Fruit fly (Drosophila melanogaster) whole organism, wandering third instar larva: ENCODE results near the gene Ip259.

Experiments
- Abd-B ChIP-seq: fragments of >200 bp; optimal IDR thresholded peaks from 2 replicates; lab custom pipeline; 2017; ENCODE audit warnings: missing biosample characterization, missing genetic modification characterization
- CG32264 ChIP-seq: fragments of 200-800 bp; sonication (Bioruptor generic); optimal IDR thresholded peaks from 2 replicates; lab custom pipeline; 2016; ENCODE audit warnings: missing biosample characterization, missing genetic modification characterization
- CG9705 ChIP-seq: fragments of 200-800 bp; sonication (Bioruptor generic); optimal IDR thresholded peaks from 2 replicates; lab custom pipeline; 2018; ENCODE audit warnings: missing biosample characterization, mild to moderate bottlenecking, missing genetic modification characterization
- CrebA ChIP-seq: fragments of 200-800 bp; sonication (Bioruptor generic); optimal IDR thresholded peaks from 2 replicates; lab custom pipeline; 2016; ENCODE audit warnings: missing biosample characterization, mild to moderate bottlenecking, missing genetic modification characterization, borderline replicate concordance
- Dfd ChIP-seq: fragments of >200 bp; optimal IDR thresholded peaks from 2 replicates; lab custom pipeline; 2017; ENCODE audit warnings: missing biosample characterization, missing genetic modification characterization
- Dif ChIP-seq: fragments of 200-275, 200-300 bp; sonication (Bioruptor generic); optimal IDR thresholded peaks from 2 replicates; lab custom pipeline; 2018; ENCODE audit warnings: missing biosample characterization, missing genetic modification characterization; ENCODE audit not compliant: partially characterized antibody
- HLH106 ChIP-seq: fragments of 200-800 bp; optimal IDR thresholded peaks from 3 replicates; lab custom pipeline; 2019; ENCODE audit warnings: missing biosample characterization, mild to moderate bottlenecking, missing genetic modification characterization, moderate library complexity
- Hnf4 ChIP-seq: fragments of 200-800 bp; sonication (Bioruptor generic); optimal IDR thresholded peaks from 2 replicates; lab custom pipeline; 2016; ENCODE audit warnings: missing biosample characterization, mild to moderate bottlenecking, missing genetic modification characterization
- Hr78 ChIP-seq: fragments of >200 bp; optimal IDR thresholded peaks from 2 replicates; lab custom pipeline; 2017; ENCODE audit warnings: missing biosample characterization, missing genetic modification characterization
- Hr83 ChIP-seq: fragments of 200-300 bp; sonication (Bioruptor generic); optimal IDR thresholded peaks from 2 replicates; lab custom pipeline; 2016; ENCODE audit warnings: missing biosample characterization, mild to moderate bottlenecking, missing genetic modification characterization, moderate library complexity; ENCODE audit not compliant: poor library complexity, severe bottlenecking
- Jra ChIP-seq: sonication (Bioruptor generic); optimal IDR thresholded peaks from 2 replicates; lab custom pipeline; 2016; ENCODE audit warnings: missing biosample characterization, missing genetic modification characterization
- Myc ChIP-seq: fragments of >200 bp; optimal IDR thresholded peaks from 2 replicates; lab custom pipeline; 2017
- OdsH ChIP-seq: fragments of 200-800 bp; sonication (Bioruptor generic); optimal IDR thresholded peaks from 2 replicates; lab custom pipeline; 2016; ENCODE audit warnings: missing biosample characterization, mild to moderate bottlenecking, missing genetic modification characterization
- Rel ChIP-seq, 2 experiments: fragments of 200-800 bp; sonication (Bioruptor generic) in 1 of 2; optimal IDR thresholded peaks; 2 replicates in 1 of 2; 3 replicates in 1 of 2; lab custom pipeline; 2016 to 2019; ENCODE audit warnings: mild to moderate bottlenecking in 2 of 2, missing biosample characterization in 2 of 2, missing genetic modification characterization in 2 of 2, moderate library complexity in 1 of 2
- Sp1 ChIP-seq: fragments of 200-800 bp; sonication (Bioruptor generic); optimal IDR thresholded peaks from 3 replicates; lab custom pipeline; 2019; ENCODE audit warnings: missing biosample characterization, mild to moderate bottlenecking, missing genetic modification characterization, moderate library complexity
- brk ChIP-seq: fragments of 200-800 bp; sonication (Bioruptor generic); optimal IDR thresholded peaks from 2 replicates; lab custom pipeline; 2016; ENCODE audit warnings: missing biosample characterization, mild to moderate bottlenecking, missing genetic modification characterization
- dmrt93B ChIP-seq: fragments of 200-800 bp; sonication (Bioruptor generic); optimal IDR thresholded peaks from 2 replicates; lab custom pipeline; 2018; ENCODE audit warnings: missing biosample characterization, mild to moderate bottlenecking, missing genetic modification characterization
- dsf ChIP-seq: sonication (Bioruptor generic); optimal IDR thresholded peaks from 2 replicates; lab custom pipeline; 2016; ENCODE audit warnings: missing biosample characterization, missing genetic modification characterization, borderline replicate concordance
- fru ChIP-seq: fragments of 200-800 bp; sonication (Bioruptor generic); optimal IDR thresholded peaks from 3 replicates; lab custom pipeline; 2016; ENCODE audit warnings: missing biosample characterization, mild to moderate bottlenecking, missing genetic modification characterization
- h ChIP-seq: fragments of 200-800 bp; sonication (Bioruptor generic); optimal IDR thresholded peaks from 3 replicates; lab custom pipeline; 2016; ENCODE audit warnings: missing biosample characterization, mild to moderate bottlenecking, missing genetic modification characterization
- lola ChIP-seq: fragments of >200 bp; optimal IDR thresholded peaks from 2 replicates; lab custom pipeline; 2017; ENCODE audit warnings: missing biosample characterization, missing genetic modification characterization
- pan ChIP-seq: fragments of >200 bp; optimal IDR thresholded peaks from 2 replicates; lab custom pipeline; 2017
- psq ChIP-seq: fragments of 200-800 bp; sonication (Bioruptor generic); optimal IDR thresholded peaks from 3 replicates; lab custom pipeline; 2017; ENCODE audit warnings: missing biosample characterization, mild to moderate bottlenecking, missing genetic modification characterization, moderate library complexity
- rgr ChIP-seq: fragments of 200-800 bp; sonication (Bioruptor generic); optimal IDR thresholded peaks from 3 replicates; lab custom pipeline; 2016; ENCODE audit warnings: missing biosample characterization, mild to moderate bottlenecking, missing genetic modification characterization
- usp ChIP-seq: fragments of >200 bp; optimal IDR thresholded peaks from 2 replicates; lab custom pipeline; 2017; ENCODE audit warnings: missing biosample characterization, missing genetic modification characterization
- woc ChIP-seq: sonication (Bioruptor generic); optimal IDR thresholded peaks from 2 replicates; lab custom pipeline; 2016; ENCODE audit warnings: missing biosample characterization, mild to moderate bottlenecking, missing genetic modification characterization

The Ip259 gene

DNA sequence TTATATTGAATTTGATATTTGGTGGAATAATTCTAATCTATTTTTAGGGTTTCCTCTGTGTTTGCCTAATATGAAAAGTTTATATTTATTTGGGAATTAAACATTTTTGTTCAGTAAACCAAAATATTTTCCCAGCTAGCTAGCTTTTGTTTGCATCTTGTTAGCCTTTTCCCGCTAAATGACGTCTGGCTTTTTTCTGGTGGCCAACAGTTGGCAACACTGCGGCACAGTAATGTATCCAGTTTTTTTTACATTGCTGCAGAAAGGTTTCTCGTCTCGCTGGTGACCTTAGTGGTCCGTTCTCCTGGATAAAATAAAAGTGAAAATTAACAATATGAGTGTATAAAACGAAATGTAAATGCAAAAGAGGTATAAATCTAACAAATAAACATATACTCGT, 43.9 kb upstream of the Ip259 start, which contains the start of gene lft:
Gene lft (plus strand): TSS at position 243 of the 400 bp plus-strand sequence.
- TF ChIP-seq Rel (GFP tag; optimal IDR thresholded peaks at IDR 0.05; lab: Kevin White, UChicago) (no peak), Rel (tag; optimal IDR thresholded peaks at IDR 0.05; lab: Kevin White, UChicago) (no peak), CrebA (GFP tag; lab: Kevin White, UChicago) (no peak), Hr78 (GFP tag; lab: Kevin White, UChicago) (no peak), fru (GFP tag; lab: Kevin White, UChicago) (peak; percentile 85), woc (GFP tag; lab: Kevin White, UChicago) (peak; percentile 60), Myc (lab: Kevin White, UChicago) (peak; percentile 69)

- TF ChIP-seq Sp1 (peak; percentile 30), rgr (GFP tag; lab: Kevin White, UChicago) (no peak), Dif (GFP tag; lab: Kevin White, UChicago) (no peak), dmrt93B (GFP tag; lab: Kevin White, UChicago) (no peak), h (GFP tag; lab: Kevin White, UChicago) (no peak), HLH106 (no peak), woc (GFP tag; lab: Kevin White, UChicago) (peak; percentile 64), brk (no peak)
These were observed 41.6 kb upstream of the Ip259 start, which contains the start of gene CG5056 for dm6 chr2L:10366525-10366924. CG5056 (plus strand) TSS chr2L:10366692.

- TF ChIP-seq CG9705 (GFP tag; lab: Kevin White, UChicago), result no peak
- TF ChIP-seq Dfd (GFP tag; lab: Kevin White, UChicago), result no peak
- TF ChIP-seq Jra (GFP tag; lab: Kevin White, UChicago), result no peak
- TF ChIP-seq OdsH (GFP tag; lab: Kevin White, UChicago), result no peak
- no peak for TF ChIP-seq Dif (GFP tag; lab: Kevin White, UChicago)
- TF ChIP-seq lola, result no peak
- TF ChIP-seq, all 38 proteins: peak for 0
These were observed 35.9 kb upstream of the Ip259 start for dm6 chr2L:10372297-10372696.

- TF ChIP-seq CrebA (GFP tag; lab: Kevin White, UChicago), result no peak
- TF ChIP-seq OdsH (GFP tag; lab: Kevin White, UChicago), result no peak
- TF ChIP-seq Hr78 (GFP tag; lab: Kevin White, UChicago), result no peak
- no peak for TF ChIP-seq Myc (lab: Kevin White, UChicago)
- TF ChIP-seq psq, result no peak
- TF ChIP-seq dmrt93B (GFP tag; lab: Kevin White, UChicago), result no peak
- no peak for TF ChIP-seq dsf (GFP tag; lab: Kevin White, UChicago)
- no peak for TF ChIP-seq fru (GFP tag; lab: Kevin White, UChicago)
- no peak for TF ChIP-seq Abd-B (GFP tag; lab: Kevin White, UChicago)
- TF ChIP-seq CG32264 (GFP tag; lab: Kevin White, UChicago), result no peak
- no peak for TF ChIP-seq Sp1
- no peak for TF ChIP-seq pan (lab: Kevin White, UChicago)
- TF ChIP-seq Jra (GFP tag; lab: Kevin White, UChicago), result no peak
- TF ChIP-seq Hnf4, result no peak
- no peak for TF ChIP-seq CG9705 (GFP tag; lab: Kevin White, UChicago)
- TF ChIP-seq lola, result no peak
- TF ChIP-seq usp, result no peak
These were observed 34.4 kb upstream of the Ip259 start, which contains the start of gene rho-5 for dm6 chr2L:10373605-10374269. rho-5 (minus strand) TSS chr2L:10373900.

DNA sequence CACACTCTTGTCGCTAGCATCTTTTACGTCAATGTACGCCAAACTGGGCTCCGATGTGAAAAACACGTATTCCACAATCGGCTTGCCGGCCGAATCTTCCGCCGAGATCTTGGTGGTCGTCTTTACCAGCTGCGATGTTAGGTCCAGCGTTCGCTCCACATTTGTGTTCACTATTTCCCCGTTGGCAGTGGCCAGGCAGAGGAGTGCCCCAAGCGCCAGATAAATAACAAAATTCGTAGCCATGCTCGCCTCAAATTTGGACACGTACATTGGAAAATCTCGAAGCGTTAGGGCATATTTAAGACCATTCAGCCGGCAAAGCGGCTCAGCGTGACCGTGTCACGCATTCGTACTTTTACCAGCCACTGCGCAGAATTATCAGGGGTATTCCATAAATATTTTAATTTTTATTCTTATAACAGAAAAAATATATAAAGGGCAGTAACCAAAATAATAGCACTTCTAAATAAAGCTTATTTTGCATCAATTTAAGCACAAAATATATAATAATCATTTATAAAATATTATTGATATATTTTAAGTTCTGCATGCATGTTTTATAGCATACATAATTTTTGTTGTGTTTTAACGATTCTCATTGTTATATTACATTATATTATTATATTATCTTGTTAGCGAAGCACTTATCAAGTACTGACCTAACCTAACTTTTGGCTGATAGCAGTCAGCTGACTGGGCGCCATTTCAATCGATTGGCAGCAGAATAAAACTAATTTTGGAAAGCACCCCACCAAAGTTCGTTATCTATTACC, 32.5 kb upstream of the Ip259 start, which contains the start of the genes CG33303 and dpr19:
Gene CG33303 (minus strand): TSS at position 294 of the 773 bp plus-strand sequence.
Gene dpr19 (plus strand): TSS at position 705 of the 773 bp plus-strand sequence.
- peak; percentile 69 for TF ChIP-seq HLH106
- TF ChIP-seq Hr83 (GFP tag; lab: Kevin White, UChicago), result peak; percentile 21
- peak; percentile 69 for TF ChIP-seq Sp1
- TF ChIP-seq OdsH (GFP tag; lab: Kevin White, UChicago), result peak; percentile 18
- TF ChIP-seq dsf (GFP tag; lab: Kevin White, UChicago), result no peak
- no peak for TF ChIP-seq Rel (GFP tag; optimal IDR thresholded peaks at IDR 0.05; lab: Kevin White, UChicago)
- peak; percentile 43 for TF ChIP-seq Rel (tag; optimal IDR thresholded peaks at IDR 0.05; lab: Kevin White, UChicago)
- peak; percentile 62 for TF ChIP-seq rgr (GFP tag; lab: Kevin White, UChicago)
- no peak for TF ChIP-seq fru (GFP tag; lab: Kevin White, UChicago)
